Fruit fly (Drosophila melanogaster) whole organism, adult: Measurements from ENCODE around the gene CG32982.
A peak's percentile ranks its signal among the peaks of the same experiment; 100 is the strongest.

Source experiments
- CG11617 ChIP-seq: fragments of 200-800 bp; sonication (Bioruptor generic); optimal IDR thresholded peaks from 2 replicates; lab custom pipeline; 2017; ENCODE audit warnings: mild to moderate bottlenecking, missing biosample characterization, missing genetic modification reagents, missing genetic modification characterization
- CG12768 ChIP-seq: fragments of 200-800 bp; sonication (Bioruptor generic); optimal IDR thresholded peaks from 2 replicates; lab custom pipeline; 2017; ENCODE audit warnings: missing biosample characterization, missing genetic modification characterization, mild to moderate bottlenecking, moderate library complexity, missing genetic modification reagents
- CG14711 ChIP-seq: fragments of 200-800 bp; sonication (Bioruptor generic); optimal IDR thresholded peaks from 2 replicates; lab custom pipeline; 2018; ENCODE audit warnings: missing biosample characterization, mild to moderate bottlenecking, missing genetic modification characterization, moderate library complexity
- CG1620 ChIP-seq: fragments of 200-800 bp; sonication (Bioruptor generic); optimal IDR thresholded peaks from 2 replicates; lab custom pipeline; 2016; ENCODE audit warnings: missing biosample characterization, missing genetic modification characterization
- CG33017 ChIP-seq: fragments of 200-800 bp; sonication (Bioruptor generic); optimal IDR thresholded peaks from 2 replicates; lab custom pipeline; 2018; ENCODE audit warnings: missing biosample characterization, mild to moderate bottlenecking, missing genetic modification characterization, moderate library complexity
- CG5204 ChIP-seq: fragments of 200-800 bp; sonication (Bioruptor generic); optimal IDR thresholded peaks from 2 replicates; lab custom pipeline; 2016; ENCODE audit warnings: missing biosample characterization, missing genetic modification characterization
- CG7045 ChIP-seq: fragments of 200-800 bp; sonication (Bioruptor generic); optimal IDR thresholded peaks from 2 replicates; lab custom pipeline; 2017; ENCODE audit warnings: missing biosample characterization, mild to moderate bottlenecking, missing genetic modification characterization
- CG7101 ChIP-seq: fragments of 200-800 bp; sonication (Bioruptor generic); optimal IDR thresholded peaks from 2 replicates; lab custom pipeline; 2018; ENCODE audit warnings: missing biosample characterization, mild to moderate bottlenecking, missing genetic modification characterization, moderate library complexity
- Clk ChIP-seq: fragments of 200-800 bp; sonication (Bioruptor generic); optimal IDR thresholded peaks from 2 replicates; lab custom pipeline; 2017; ENCODE audit warnings: missing biosample characterization, missing genetic modification characterization
- Crg-1 ChIP-seq: fragments of 200-800 bp; sonication (Bioruptor generic); optimal IDR thresholded peaks from 2 replicates; lab custom pipeline; 2016; ENCODE audit warnings: missing biosample characterization, missing genetic modification characterization
- Hr96 ChIP-seq: fragments of 200-800 bp; sonication (Bioruptor generic); optimal IDR thresholded peaks from 2 replicates; lab custom pipeline; 2016; ENCODE audit warnings: missing biosample characterization, missing genetic modification characterization
- Mnt ChIP-seq: fragments of 200-800 bp; sonication (Bioruptor generic); optimal IDR thresholded peaks from 2 replicates; lab custom pipeline; 2016; ENCODE audit warnings: missing biosample characterization, mild to moderate bottlenecking, missing genetic modification characterization
- bab1 ChIP-seq: fragments of 200-800 bp; sonication (Bioruptor generic); optimal IDR thresholded peaks from 3 replicates; lab custom pipeline; 2019; ENCODE audit warnings: missing biosample characterization, mild to moderate bottlenecking, missing genetic modification characterization, moderate library complexity
- cic ChIP-seq: fragments of 200-800 bp; sonication (Bioruptor generic); optimal IDR thresholded peaks from 2 replicates; lab custom pipeline; 2017; ENCODE audit warnings: missing biosample characterization, mild to moderate bottlenecking, missing genetic modification characterization, moderate library complexity
- cnc ChIP-seq, 2 experiments: fragments of >200 bp; optimal IDR thresholded peaks; 2 replicates each; lab custom pipeline; 2017
- kay ChIP-seq: fragments of 200-800 bp; sonication (Bioruptor generic); peaks from one replicate; lab custom pipeline; 2016; ENCODE audit warnings: missing biosample characterization, missing genetic modification characterization, borderline replicate concordance
- ovo ChIP-seq: fragments of 200-800 bp; sonication (Bioruptor generic); optimal IDR thresholded peaks from 2 replicates; lab custom pipeline; 2016; ENCODE audit warnings: missing biosample characterization, missing genetic modification characterization
- pad ChIP-seq: fragments of 200-800 bp; sonication (Bioruptor generic); optimal IDR thresholded peaks from 3 replicates; lab custom pipeline; 2017; ENCODE audit warnings: missing biosample characterization, missing genetic modification characterization, mild to moderate bottlenecking, moderate library complexity, missing genetic modification reagents
- tj ChIP-seq: fragments of 200-800 bp; sonication (Bioruptor generic); optimal IDR thresholded peaks from 3 replicates; lab custom pipeline; 2017; ENCODE audit warnings: missing biosample characterization, mild to moderate bottlenecking, missing genetic modification characterization, moderate library complexity
- toe ChIP-seq: fragments of 200-800 bp; sonication (Bioruptor generic); optimal IDR thresholded peaks from 2 replicates; lab custom pipeline; 2016; ENCODE audit warnings: missing biosample characterization, missing genetic modification characterization

CG32982 gene

DNA sequence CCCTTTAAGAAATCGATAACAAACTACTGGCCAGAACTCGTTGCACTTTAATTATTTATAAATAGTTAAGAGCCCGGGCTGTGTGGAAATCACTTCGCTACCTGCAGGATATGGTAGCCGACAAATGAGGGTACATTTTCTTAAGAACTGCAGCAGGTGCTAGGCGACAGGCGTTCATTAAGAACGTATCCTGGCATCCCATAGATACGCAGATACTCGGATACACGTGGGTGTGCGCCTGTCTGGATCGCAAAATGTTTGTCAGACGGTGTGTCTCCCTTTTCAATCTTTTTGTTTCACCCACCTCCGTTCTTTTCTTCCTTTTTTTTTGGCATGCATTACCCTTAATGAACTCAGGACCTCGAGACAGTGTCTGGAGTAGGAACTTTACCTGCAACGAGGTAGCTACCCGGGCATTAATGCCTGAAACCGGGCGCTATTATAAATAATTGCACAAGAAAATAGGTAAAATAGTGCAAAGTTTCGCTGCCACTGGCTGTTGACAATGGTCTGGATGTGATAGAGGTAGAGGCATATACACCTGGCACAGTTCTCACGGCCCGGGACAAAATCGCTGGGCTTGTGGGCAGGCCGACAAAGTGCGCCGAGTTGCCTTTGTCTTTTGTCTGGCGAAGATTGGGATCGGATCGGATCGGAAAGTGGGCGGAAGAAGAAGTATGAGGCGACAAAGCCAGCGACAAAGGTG, 20.9 kb downstream of the CG32982 start:
- no peak for TF ChIP-seq CG7045
- no peak for TF ChIP-seq ovo
- TF ChIP-seq cnc (optimal IDR thresholded peaks at IDR 0.05; lab: Kevin White, UChicago): no peak
- TF ChIP-seq tj: no peak

DNA sequence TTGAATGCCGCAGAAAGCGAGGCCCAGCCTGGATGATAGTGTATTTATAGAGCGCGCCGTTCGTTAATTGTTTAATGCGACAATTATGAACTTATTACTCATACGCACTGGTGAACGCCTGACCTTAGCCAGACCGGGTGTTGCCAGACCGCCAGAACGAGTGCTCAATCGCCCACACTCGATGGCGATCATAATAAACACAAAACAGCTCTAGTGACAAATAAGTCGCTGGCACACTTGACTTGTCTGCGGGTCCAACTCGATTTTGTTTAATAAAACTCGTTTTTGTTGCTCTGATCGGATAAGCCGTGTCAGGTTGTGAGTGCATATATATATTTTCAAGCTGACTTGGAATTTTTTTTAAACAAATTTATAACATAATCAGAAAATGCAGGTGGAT, 22.6 kb downstream of the CG32982 start:
- TF ChIP-seq Mnt (GFP tag; lab: Kevin White, UChicago) (no peak), Clk (GFP tag; lab: Kevin White, UChicago) (no peak), tj (no peak), CG1620 (GFP tag; lab: Kevin White, UChicago) (no peak), pad (no peak), cnc (optimal IDR thresholded peaks at IDR 0.05; lab: Kevin White, UChicago) (no peak), CG14711 (tag; lab: Kevin White, UChicago) (no peak), bab1 (GFP tag; lab: Kevin White, UChicago) (no peak), CG7101 (no peak), CG7045 (no peak), kay (GFP tag; lab: Kevin White, UChicago) (no peak), CG11617 (no peak), cic (GFP tag; lab: Kevin White, UChicago) (no peak), ovo (no peak), toe (GFP tag; lab: Kevin White, UChicago) (no peak), CG5204 (GFP tag; lab: Kevin White, UChicago) (no peak), Hr96 (GFP tag; lab: Kevin White, UChicago) (no peak)

DNA sequence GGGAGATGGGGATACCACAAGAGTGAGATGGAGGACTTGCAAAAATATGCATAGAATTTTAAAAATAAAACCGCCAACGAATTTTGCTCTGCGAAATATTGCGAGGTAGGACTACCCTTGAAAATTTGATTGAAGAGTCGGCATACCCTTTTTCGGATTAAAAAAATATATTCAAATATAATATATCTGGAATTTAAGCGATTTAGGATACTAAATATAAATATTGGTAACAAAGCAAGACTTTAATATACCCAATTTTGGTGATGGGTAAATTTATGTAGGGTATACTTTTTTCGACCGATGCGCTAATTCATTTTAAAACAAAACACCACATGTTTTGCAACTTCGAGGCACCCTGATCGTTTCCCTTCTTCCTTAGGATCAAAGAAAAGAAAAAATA, 23.9 kb downstream of the CG32982 start:
- TF ChIP-seq Hr96 (GFP tag; lab: Kevin White, UChicago) (no peak), CG33017 (no peak), cic (GFP tag; lab: Kevin White, UChicago) (no peak), Mnt (GFP tag; lab: Kevin White, UChicago) (no peak), CG7045 (no peak), bab1 (GFP tag; lab: Kevin White, UChicago) (no peak), CG7101 (no peak), pad (no peak), Clk (GFP tag; lab: Kevin White, UChicago) (no peak), CG11617 (no peak), tj (no peak), CG14711 (tag; lab: Kevin White, UChicago) (no peak), toe (GFP tag; lab: Kevin White, UChicago) (no peak), Crg-1 (GFP tag; lab: Kevin White, UChicago) (no peak), kay (GFP tag; lab: Kevin White, UChicago) (no peak), CG5204 (GFP tag; lab: Kevin White, UChicago) (no peak), ovo (no peak), CG1620 (GFP tag; lab: Kevin White, UChicago) (no peak), cnc (optimal IDR thresholded peaks at IDR 0.05; lab: Kevin White, UChicago) (no peak)

DNA sequence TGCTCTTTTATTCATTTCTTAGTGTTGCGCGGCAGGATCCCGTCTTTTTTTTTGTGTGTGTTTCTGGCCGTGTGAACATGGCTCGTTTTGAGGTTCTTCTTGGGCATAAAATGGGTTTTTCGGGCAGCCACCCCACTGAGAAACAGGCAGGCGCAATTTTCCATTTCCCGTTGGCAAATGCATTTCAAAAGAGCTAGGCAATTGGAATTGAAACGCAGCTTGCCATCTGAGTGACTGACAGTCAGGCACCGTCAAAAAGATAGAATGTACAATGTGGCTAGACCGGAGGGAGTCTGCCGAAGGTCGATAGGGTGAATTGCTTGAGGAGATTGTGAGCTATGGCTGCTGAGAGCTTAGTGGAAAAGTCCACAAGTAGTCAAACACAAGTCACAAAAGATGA, 24.6 kb downstream of the CG32982 start:
- TF ChIP-seq ovo (no peak), CG33017 (no peak), CG11617 (no peak), tj (no peak), CG1620 (GFP tag; lab: Kevin White, UChicago) (no peak), CG12768 (GFP tag; lab: Kevin White, UChicago) (no peak), cnc (optimal IDR thresholded peaks at IDR 0.05; lab: Kevin White, UChicago) (no peak), CG14711 (tag; lab: Kevin White, UChicago) (no peak), CG5204 (GFP tag; lab: Kevin White, UChicago) (no peak), Clk (GFP tag; lab: Kevin White, UChicago) (no peak), CG7101 (no peak), Mnt (GFP tag; lab: Kevin White, UChicago) (no peak), pad (no peak), toe (GFP tag; lab: Kevin White, UChicago) (no peak), cic (GFP tag; lab: Kevin White, UChicago) (no peak)

DNA sequence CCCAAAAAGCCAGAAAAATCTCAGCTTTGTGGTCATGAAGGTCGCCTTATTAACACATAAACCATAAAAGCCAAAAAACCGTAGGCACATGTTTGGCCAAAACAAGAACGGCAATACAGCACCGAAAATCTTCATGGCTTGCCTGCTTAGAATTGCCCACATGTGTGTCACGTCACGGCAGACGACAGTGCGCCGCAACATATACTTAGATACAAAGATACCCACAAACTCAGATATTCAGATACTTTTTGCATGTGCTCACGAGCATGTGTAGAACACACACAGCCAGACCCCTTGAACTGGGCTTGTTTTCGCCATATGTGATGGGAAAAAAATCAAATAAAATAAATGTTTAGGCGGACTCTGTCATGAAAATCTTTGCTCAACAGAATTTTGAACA, 25.3 kb downstream of the CG32982 start:
- no peak for TF ChIP-seq CG14711 (tag; lab: Kevin White, UChicago)
- TF ChIP-seq CG33017: no peak
- no peak for TF ChIP-seq kay (GFP tag; lab: Kevin White, UChicago)
- TF ChIP-seq CG12768 (GFP tag; lab: Kevin White, UChicago): no peak
- no peak for TF ChIP-seq tj
- TF ChIP-seq ovo: no peak
- TF ChIP-seq bab1 (GFP tag; lab: Kevin White, UChicago): no peak
- no peak for TF ChIP-seq Crg-1 (GFP tag; lab: Kevin White, UChicago)
- TF ChIP-seq cic (GFP tag; lab: Kevin White, UChicago): no peak
- TF ChIP-seq CG1620 (GFP tag; lab: Kevin White, UChicago): no peak
- no peak for TF ChIP-seq CG5204 (GFP tag; lab: Kevin White, UChicago)
- TF ChIP-seq CG11617: no peak

DNA sequence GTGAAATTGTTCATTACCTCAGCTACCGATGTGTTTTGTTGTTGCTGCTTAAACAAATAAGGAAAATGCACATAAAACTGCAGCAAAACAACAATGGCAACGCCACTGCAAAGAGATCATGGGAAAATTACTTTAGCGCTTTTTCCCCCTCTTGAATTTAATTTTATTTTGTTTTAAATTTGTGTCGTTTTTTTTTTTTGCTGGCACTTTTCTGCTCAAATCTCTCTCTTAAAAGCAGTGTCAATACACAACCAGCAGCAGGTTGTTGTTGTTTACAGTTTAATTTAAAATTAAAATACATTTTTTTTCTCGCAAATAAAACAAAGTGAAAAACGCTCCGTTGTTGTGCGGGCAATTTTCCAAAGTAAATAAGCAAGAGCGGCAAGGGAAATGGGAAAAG, 32.2 kb downstream of the CG32982 start:
- TF ChIP-seq CG33017 (no peak), kay (GFP tag; lab: Kevin White, UChicago) (peak; percentile 96)

DNA sequence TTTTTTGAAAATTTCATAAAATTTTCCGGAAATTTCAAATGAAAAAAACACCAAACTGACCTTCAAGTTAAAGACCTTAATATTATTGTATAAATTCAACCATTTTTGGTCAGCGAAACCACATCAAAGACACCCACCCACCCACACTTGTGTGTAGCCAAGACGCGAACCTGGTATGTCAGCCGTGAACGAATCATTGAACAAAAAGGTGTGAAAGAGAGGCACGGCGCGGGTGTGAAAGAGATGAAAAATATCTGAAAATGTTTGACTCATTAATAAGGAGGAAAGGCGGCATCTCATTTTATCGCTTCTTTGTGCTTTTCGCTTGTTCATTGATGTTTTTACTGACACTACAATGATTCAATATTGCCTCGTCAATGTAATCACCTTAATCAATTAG, 32.8 kb downstream of the CG32982 start:
- TF ChIP-seq CG11617: no peak
- TF ChIP-seq tj: no peak
- no peak for TF ChIP-seq CG1620 (GFP tag; lab: Kevin White, UChicago)
- no peak for TF ChIP-seq bab1 (GFP tag; lab: Kevin White, UChicago)
- no peak for TF ChIP-seq CG5204 (GFP tag; lab: Kevin White, UChicago)
- TF ChIP-seq pad: no peak
- TF ChIP-seq CG7045: no peak
- TF ChIP-seq Clk (GFP tag; lab: Kevin White, UChicago): no peak
- no peak for TF ChIP-seq cic (GFP tag; lab: Kevin White, UChicago)
- TF ChIP-seq Hr96 (GFP tag; lab: Kevin White, UChicago): no peak
- TF ChIP-seq CG12768 (GFP tag; lab: Kevin White, UChicago): no peak
- TF ChIP-seq toe (GFP tag; lab: Kevin White, UChicago): no peak
- no peak for TF ChIP-seq Crg-1 (GFP tag; lab: Kevin White, UChicago)
